Fruit fly (Drosophila melanogaster) whole organism, embryonic: ENCODE data around the gene wda.

Experiments
- Aef1 ChIP-seq: fragments of 200-800 bp; sonication (Bioruptor generic); IDR thresholded peaks from 3 replicates; pipeline ENCODE4 v1.3.6; 2022; ENCODE audit warnings: missing biosample characterization, missing genetic modification characterization
- Atf-2 ChIP-seq: fragments of 200-800 bp; sonication (Bioruptor generic); optimal IDR thresholded peaks from 2 replicates; lab custom pipeline; 2016; ENCODE audit warnings: missing biosample characterization, missing genetic modification characterization
- CG10321 ChIP-seq: fragments of 200-800 bp; sonication (Bioruptor generic); IDR thresholded peaks from 2 replicates; pipeline ENCODE4 v1.3.6; 2022; ENCODE audit warnings: missing biosample characterization, missing genetic modification characterization
- CG10979 ChIP-seq: fragments of 200-800 bp; sonication (Bioruptor generic); optimal IDR thresholded peaks from 2 replicates; lab custom pipeline; 2018; ENCODE audit warnings: missing biosample characterization, mild to moderate bottlenecking, missing genetic modification characterization, moderate library complexity
- CG12391 ChIP-seq: fragments of 200-800 bp; sonication (Bioruptor generic); optimal IDR thresholded peaks from 3 replicates; lab custom pipeline; 2018; ENCODE audit warnings: missing biosample characterization, mild to moderate bottlenecking, missing genetic modification characterization, moderate library complexity
- CG12942 ChIP-seq: fragments of 200-800 bp; sonication (Bioruptor generic); optimal IDR thresholded peaks from 3 replicates; lab custom pipeline; 2016; ENCODE audit warnings: missing biosample characterization, missing genetic modification characterization
- CG1603 ChIP-seq: fragments of 200-800 bp; sonication (Bioruptor generic); optimal IDR thresholded peaks from 2 replicates; lab custom pipeline; 2019; ENCODE audit warnings: missing biosample characterization, mild to moderate bottlenecking, missing genetic modification characterization, moderate library complexity
- CG18262 ChIP-seq: fragments of 200-800 bp; optimal IDR thresholded peaks from 3 replicates; lab custom pipeline; 2019; ENCODE audit warnings: missing biosample characterization, mild to moderate bottlenecking, missing genetic modification characterization, moderate library complexity
- CG2129 ChIP-seq: fragments of 200-800 bp; sonication (Bioruptor generic); IDR thresholded peaks from 2 replicates; pipeline ENCODE4 v1.3.6; 2022; ENCODE audit warnings: missing biosample characterization, missing genetic modification characterization; ENCODE audit not compliant: partially characterized antibody
- CG2202 ChIP-seq: fragments of 200-800 bp; sonication (Bioruptor generic); optimal IDR thresholded peaks from 2 replicates; lab custom pipeline; 2018; ENCODE audit warnings: missing biosample characterization, mild to moderate bottlenecking, missing genetic modification characterization
- CG30403 ChIP-seq: fragments of 200-800 bp; sonication (Bioruptor generic); optimal IDR thresholded peaks from 3 replicates; lab custom pipeline; 2016; ENCODE audit warnings: missing biosample characterization, missing genetic modification characterization
- CG3407 ChIP-seq: fragments of 200-800 bp; sonication (Bioruptor generic); optimal IDR thresholded peaks from 2 replicates; lab custom pipeline; 2018; ENCODE audit warnings: missing biosample characterization, mild to moderate bottlenecking, missing genetic modification characterization
- CG3726 ChIP-seq: fragments of 200-800 bp; sonication (Bioruptor generic); IDR thresholded peaks from 3 replicates; pipeline ENCODE4, ENCODE4 v1.3.6; 2022; ENCODE audit warnings: missing biosample characterization, missing genetic modification characterization
- CG4328 ChIP-seq: fragments of 200-800 bp; sonication (Bioruptor generic); optimal IDR thresholded peaks from 3 replicates; lab custom pipeline; 2017; ENCODE audit warnings: missing biosample characterization, missing genetic modification reagents, missing genetic modification characterization
- CG4854 ChIP-seq: fragments of 200-800 bp; sonication (Bioruptor generic); optimal IDR thresholded peaks from 2 replicates; lab custom pipeline; 2016; ENCODE audit warnings: missing biosample characterization, missing genetic modification characterization, inconsistent platforms
- CG6254 ChIP-seq: fragments of 200-800 bp; sonication (Bioruptor generic); optimal IDR thresholded peaks from 3 replicates; lab custom pipeline; 2017; ENCODE audit warnings: mild to moderate bottlenecking, missing biosample characterization, missing genetic modification reagents, missing genetic modification characterization
- CG6791 ChIP-seq: fragments of 200-800 bp; sonication (Bioruptor generic); IDR thresholded peaks from 3 replicates; pipeline ENCODE4 v1.3.6; 2022; ENCODE audit warnings: missing biosample characterization, missing genetic modification characterization; ENCODE audit not compliant: partially characterized antibody
- CG7357 ChIP-seq: fragments of 200-800 bp; sonication (Bioruptor generic); IDR thresholded peaks from 3 replicates; pipeline ENCODE4 v1.3.6; 2022; ENCODE audit warnings: missing biosample characterization, missing genetic modification characterization
- CG7786 ChIP-seq: fragments of 200-800 bp; sonication (Bioruptor generic); optimal IDR thresholded peaks from 2 replicates; lab custom pipeline; 2016; ENCODE audit warnings: missing biosample characterization, missing genetic modification characterization
- CG8089 ChIP-seq: fragments of 200-800 bp; sonication (Bioruptor generic); optimal IDR thresholded peaks from 3 replicates; lab custom pipeline; 2016; ENCODE audit warnings: missing biosample characterization, missing genetic modification characterization
- CG9727 ChIP-seq: fragments of 200-800 bp; sonication (Bioruptor generic); optimal IDR thresholded peaks from 3 replicates; lab custom pipeline; 2017; ENCODE audit warnings: missing biosample characterization, mild to moderate bottlenecking, missing genetic modification characterization
- CTCF ChIP-seq: fragments of 200-800 bp; sonication (Bioruptor generic); optimal IDR thresholded peaks from 2 replicates; lab custom pipeline; 2017; ENCODE audit warnings: missing biosample characterization, mild to moderate bottlenecking, missing genetic modification characterization, moderate library complexity
- Dbx ChIP-seq: fragments of 200-800 bp; sonication (Bioruptor generic); IDR thresholded peaks from 3 replicates; pipeline ENCODE4 v1.3.6; 2022; ENCODE audit warnings: missing biosample characterization, missing genetic modification characterization
- Dip2 ChIP-seq: fragments of 200-800 bp; sonication (Bioruptor generic); IDR thresholded peaks from 2 replicates; pipeline ENCODE4 v1.3.6; 2022; ENCODE audit warnings: missing biosample characterization, missing genetic modification characterization
- Doc3 ChIP-seq: fragments of 200-800 bp; sonication (Bioruptor generic); IDR thresholded peaks from 3 replicates; pipeline ENCODE4 v1.3.6; 2022; ENCODE audit warnings: missing biosample characterization, missing genetic modification characterization; ENCODE audit not compliant: partially characterized antibody
- MESR4 ChIP-seq: fragments of 200-800 bp; sonication (Bioruptor generic); optimal IDR thresholded peaks from 2 replicates; lab custom pipeline; 2018; ENCODE audit warnings: missing biosample characterization, mild to moderate bottlenecking, missing genetic modification characterization, moderate library complexity
- Six4 ChIP-seq: fragments of 200-800 bp; sonication (Bioruptor generic); optimal IDR thresholded peaks from 2 replicates; lab custom pipeline; 2016; ENCODE audit warnings: missing biosample characterization, missing genetic modification characterization
- Xrp1 ChIP-seq: fragments of 200-800 bp; sonication (Bioruptor generic); IDR thresholded peaks from 2 replicates; pipeline ENCODE4 v1.3.6; 2022; ENCODE audit warnings: missing biosample characterization, missing genetic modification characterization
- amos ChIP-seq: fragments of 200-800 bp; sonication (Bioruptor generic); IDR thresholded peaks from 2 replicates; pipeline ENCODE4 v1.3.6; 2022; ENCODE audit warnings: missing biosample characterization, missing genetic modification characterization; ENCODE audit not compliant: partially characterized antibody
- cg ChIP-seq: fragments of 200-800 bp; sonication (Bioruptor generic); optimal IDR thresholded peaks from 3 replicates; lab custom pipeline; 2019; ENCODE audit warnings: missing biosample characterization, mild to moderate bottlenecking, missing genetic modification characterization, moderate library complexity
- chn ChIP-seq: fragments of 200-800 bp; sonication (Bioruptor generic); optimal IDR thresholded peaks from 2 replicates; lab custom pipeline; 2016; ENCODE audit warnings: missing biosample characterization, missing genetic modification characterization
- ci ChIP-seq: fragments of 200-800 bp; sonication (Bioruptor generic); IDR thresholded peaks from 3 replicates; pipeline ENCODE4 v1.3.6; 2022; ENCODE audit warnings: missing biosample characterization, missing genetic modification characterization
- dimm ChIP-seq: fragments of 200-800 bp; sonication (Bioruptor generic); IDR thresholded peaks from 2 replicates; pipeline ENCODE4 v1.3.6; 2022; ENCODE audit warnings: missing biosample characterization, missing genetic modification characterization
- dmrt11E ChIP-seq: fragments of 200-800 bp; sonication (Bioruptor generic); optimal IDR thresholded peaks from 3 replicates; lab custom pipeline; 2018; ENCODE audit warnings: missing biosample characterization, mild to moderate bottlenecking, missing genetic modification characterization, moderate library complexity
- eve ChIP-seq, 2 experiments: fragments of >200 bp; optimal IDR thresholded peaks; 2 replicates each; lab custom pipeline; 2017; ENCODE audit warnings: missing biosample characterization in 2 of 2, missing genetic modification characterization in 2 of 2
- fu2 ChIP-seq: fragments of 200-800 bp; sonication (Bioruptor generic); optimal IDR thresholded peaks from 2 replicates; lab custom pipeline; 2016; ENCODE audit warnings: missing biosample characterization, missing genetic modification characterization
- ham ChIP-seq: fragments of 200-800 bp; sonication (Bioruptor generic); IDR thresholded peaks from 2 replicates; pipeline ENCODE4 v1.3.6; 2022; ENCODE audit warnings: missing biosample characterization, missing genetic modification characterization
- kah ChIP-seq: fragments of 200-800 bp; sonication (Bioruptor generic); optimal IDR thresholded peaks from 2 replicates; lab custom pipeline; 2018; ENCODE audit warnings: missing biosample characterization, mild to moderate bottlenecking, missing genetic modification characterization
- knrl ChIP-seq: fragments of 200-800 bp; sonication (Bioruptor generic); IDR thresholded peaks from 3 replicates; pipeline ENCODE4 v1.3.6; 2022; ENCODE audit warnings: missing biosample characterization, missing genetic modification characterization; ENCODE audit not compliant: partially characterized antibody
- lab ChIP-seq: fragments of 200-800 bp; sonication (Bioruptor generic); optimal IDR thresholded peaks from 3 replicates; lab custom pipeline; 2017; ENCODE audit warnings: missing biosample characterization, missing genetic modification characterization, mild to moderate bottlenecking, moderate library complexity, missing genetic modification reagents
- mld ChIP-seq: fragments of 200-800 bp; sonication (Bioruptor generic); IDR thresholded peaks from 3 replicates; pipeline ENCODE4 v1.3.6; 2022; ENCODE audit warnings: missing biosample characterization, missing genetic modification characterization; ENCODE audit not compliant: partially characterized antibody
- nmo ChIP-seq: fragments of 200-800 bp; sonication (Bioruptor generic); optimal IDR thresholded peaks from 2 replicates; lab custom pipeline; 2018; ENCODE audit warnings: missing biosample characterization, mild to moderate bottlenecking, missing genetic modification characterization, moderate library complexity
- otp ChIP-seq: fragments of 200-800 bp; sonication (Bioruptor generic); IDR thresholded peaks from 3 replicates; pipeline ENCODE4, ENCODE4 v1.3.6; 2022; ENCODE audit warnings: missing biosample characterization, missing genetic modification characterization
- p53 ChIP-seq: fragments of 200-800 bp; sonication (Bioruptor generic); optimal IDR thresholded peaks from 2 replicates; lab custom pipeline; 2016; ENCODE audit warnings: missing biosample characterization, missing genetic modification characterization
- pan ChIP-seq, 4 experiments: fragments of >200 bp in 3 of 4; fragments of 200-800 bp in 1 of 4; sonication (Bioruptor generic) in 1 of 4; optimal IDR thresholded peaks in 3 of 4; IDR thresholded peaks in 1 of 4; 2 replicates each; pipeline versions ENCODE4 v1.3.6 to Lab custom; 2017 to 2022; ENCODE audit warnings: missing biosample characterization in 2 of 4, missing genetic modification characterization in 2 of 4, mixed read lengths in 1 of 4
- peb ChIP-seq: fragments of 200-800 bp; sonication (Bioruptor generic); IDR thresholded peaks from 2 replicates; pipeline ENCODE4 v1.3.6; 2022; ENCODE audit warnings: missing biosample characterization, missing genetic modification characterization
- phol ChIP-seq: fragments of 200-800 bp; sonication (Bioruptor generic); optimal IDR thresholded peaks from 3 replicates; lab custom pipeline; 2018; ENCODE audit warnings: missing biosample characterization, mild to moderate bottlenecking, missing genetic modification characterization, moderate library complexity
- pzg ChIP-seq: fragments of 200-800 bp; sonication (Bioruptor generic); optimal IDR thresholded peaks from 3 replicates; lab custom pipeline; 2018; ENCODE audit warnings: missing biosample characterization, mild to moderate bottlenecking, missing genetic modification characterization, moderate library complexity
- rib ChIP-seq: fragments of 200-800 bp; sonication (Bioruptor generic); IDR thresholded peaks from 2 replicates; pipeline ENCODE4 v1.3.6; 2022; ENCODE audit warnings: missing biosample characterization, missing genetic modification characterization
- sens ChIP-seq: fragments of 200-800 bp; sonication (Bioruptor generic); peaks from one replicate; lab custom pipeline; 2016; ENCODE audit warnings: missing biosample characterization, missing genetic modification characterization
- toy ChIP-seq: fragments of 200-800 bp; sonication (Bioruptor generic); IDR thresholded peaks from 2 replicates; pipeline ENCODE4 v1.3.6; 2022; ENCODE audit warnings: missing biosample characterization, missing genetic modification characterization

Gene wda

dm6 chr3R:23280806-23281257, 22.9 kb upstream of the wda start, which contains the start of the genes orb and Cdc16 (continued):
- TF ChIP-seq amos (GFP tag; lab: Robert Waterston, UW), result no peak
- TF ChIP-seq CTCF (GFP tag; lab: Kevin White, UChicago), result peak; percentile 54
- peak; percentile 75; the same call in 1 of the 2 replicates for TF ChIP-seq toy
- peak; percentile 71 for TF ChIP-seq CG4328
- TF ChIP-seq sens (GFP tag; lab: Kevin White, UChicago), result peak; percentile 96
- TF ChIP-seq MESR4, result peak; percentile 55
- TF ChIP-seq chn (GFP tag; lab: Kevin White, UChicago), result peak; percentile 76
- TF ChIP-seq kah (GFP tag; lab: Kevin White, UChicago), result peak; percentile 64
- TF ChIP-seq nmo (GFP tag; lab: Kevin White, UChicago), result peak; percentile 93
- no peak for TF ChIP-seq Atf-2 (GFP tag; lab: Kevin White, UChicago)
- peak; percentile 11 for TF ChIP-seq p53
- TF ChIP-seq Six4 (GFP tag; lab: Kevin White, UChicago), result peak; percentile 92
- TF ChIP-seq CG2202 (tag; lab: Kevin White, UChicago), result peak; percentile 88
- TF ChIP-seq ham (GFP tag; lab: Robert Waterston, UW), result no peak
- TF ChIP-seq otp, result peak; percentile 88
- TF ChIP-seq CG10321 (GFP tag; lab: Robert Waterston, UW), result peak; percentile 74
- TF ChIP-seq cg (GFP tag; lab: Kevin White, UChicago), result no peak
- peak; percentile 58 for TF ChIP-seq pzg (GFP tag; lab: Kevin White, UChicago)
- no peak for TF ChIP-seq knrl (GFP tag; lab: Robert Waterston, UW)
- TF ChIP-seq CG2129 (GFP tag; lab: Robert Waterston, UW), result no peak
- TF ChIP-seq CG8089 (GFP tag; lab: Kevin White, UChicago), result peak; percentile 23
- no peak for TF ChIP-seq eve (GFP tag; optimal IDR thresholded peaks at IDR 0.05; lab: Kevin White, UChicago)
- peak; percentile 91 for TF ChIP-seq Aef1
- TF ChIP-seq ci (GFP tag; lab: Robert Waterston, UW), result peak; percentile 93
- TF ChIP-seq CG10979, result peak; percentile 90
- no peak for TF ChIP-seq pan (optimal IDR thresholded peaks at IDR 0.05; lab: Kevin White, UChicago)
- TF ChIP-seq pan (GFP tag; optimal IDR thresholded peaks at IDR 0.05 in 1 of 2, IDR thresholded peaks at IDR 0.05 in 1 of 2), result peak in 1 of 2 experiments; percentile 96
- TF ChIP-seq fu2, result peak; percentile 52
- peak; percentile 73 for TF ChIP-seq CG7357 (GFP tag; lab: Robert Waterston, UW)
- TF ChIP-seq Dip2 (GFP tag; lab: Robert Waterston, UW), result no peak

- TF ChIP-seq CG7786 (GFP tag; lab: Kevin White, UChicago), result peak; percentile 21
- TF ChIP-seq CG6254 (GFP tag; lab: Kevin White, UChicago), result no peak
- TF ChIP-seq amos (GFP tag; lab: Robert Waterston, UW), result no peak
- no peak for TF ChIP-seq CG6791 (GFP tag; lab: Robert Waterston, UW)
- TF ChIP-seq CG9727 (GFP tag; lab: Kevin White, UChicago), result peak; percentile 18
- TF ChIP-seq CG4854, result no peak
- TF ChIP-seq CG3726, result 0 out of 3 replicates have a peak, but pooled peaks have one; percentile 20
- peak; percentile 7 for TF ChIP-seq phol (tag; lab: Kevin White, UChicago)
- TF ChIP-seq CG12391 (tag; lab: Kevin White, UChicago), result peak; percentile 7
- peak; percentile 43 for TF ChIP-seq Xrp1 (GFP tag; lab: Robert Waterston, UW)
- TF ChIP-seq CG3407, result no peak
- TF ChIP-seq dmrt11E (tag; lab: Kevin White, UChicago), result peak; percentile 4
- peak; percentile 0 for TF ChIP-seq lab (GFP tag; lab: Kevin White, UChicago)
- TF ChIP-seq CG18262, result no peak
- TF ChIP-seq Doc3, result no peak
- TF ChIP-seq Dbx (GFP tag; lab: Robert Waterston, UW), result no peak
- TF ChIP-seq dimm (GFP tag; lab: Robert Waterston, UW), result no peak
- no peak for TF ChIP-seq CG12942 (GFP tag; lab: Kevin White, UChicago)
- TF ChIP-seq peb (GFP tag; lab: Robert Waterston, UW), result no peak
- TF ChIP-seq CG30403, result peak; percentile 5
- no peak for TF ChIP-seq rib (GFP tag; lab: Robert Waterston, UW)
- peak; percentile 14 for TF ChIP-seq CG1603
- no peak for TF ChIP-seq mld (GFP tag; lab: Robert Waterston, UW)
Measured at dm6 chr3R:23279834-23280233, 21.9 kb upstream of the wda start.
